Fruit fly (Drosophila melanogaster) whole organism, embryonic: Measurements from ENCODE around the gene GlnRS.

Source experiments
- ATbp ChIP-seq: fragments of 200-800 bp; sonication (Bioruptor generic); optimal IDR thresholded peaks from 2 replicates; lab custom pipeline; 2017; ENCODE audit warnings: missing biosample characterization, mild to moderate bottlenecking, missing genetic modification characterization, missing genetic modification reagents
- Adf1 ChIP-seq: fragments of 200-800 bp; sonication (Bioruptor generic); IDR thresholded peaks from 2 replicates; pipeline ENCODE4 v1.3.6; 2022; ENCODE audit warnings: missing biosample characterization, missing genetic modification characterization
- Asciz ChIP-seq: fragments of 200-800 bp; sonication (Bioruptor generic); optimal IDR thresholded peaks from 2 replicates; lab custom pipeline; 2017; ENCODE audit warnings: missing biosample characterization, mild to moderate bottlenecking, missing genetic modification characterization, missing genetic modification reagents
- BEAF-32 ChIP-seq: fragments of 200-800 bp; sonication (Bioruptor generic); optimal IDR thresholded peaks from 3 replicates; lab custom pipeline; 2017; ENCODE audit warnings: missing biosample characterization, missing genetic modification characterization, mild to moderate bottlenecking, moderate library complexity, missing genetic modification reagents
- Bdp1 ChIP-seq: fragments of 200-800 bp; sonication (Bioruptor generic); optimal IDR thresholded peaks from 3 replicates; lab custom pipeline; 2016; ENCODE audit warnings: missing biosample characterization, missing genetic modification characterization
- Bgb ChIP-seq: fragments of 200-800 bp; sonication (Bioruptor generic); IDR thresholded peaks from 2 replicates; pipeline ENCODE4 v1.3.6; 2022; ENCODE audit warnings: missing biosample characterization, missing genetic modification characterization; ENCODE audit not compliant: partially characterized antibody
- CG1024 ChIP-seq: fragments of 200-800 bp; sonication (Bioruptor generic); IDR thresholded peaks from 2 replicates; pipeline ENCODE4 v1.3.6; 2022; ENCODE audit warnings: missing biosample characterization, missing genetic modification characterization
- CG10654 ChIP-seq: fragments of 200-800 bp; sonication (Bioruptor generic); optimal IDR thresholded peaks from 2 replicates; lab custom pipeline; 2016; ENCODE audit warnings: missing biosample characterization, missing genetic modification characterization
- CG10959 ChIP-seq: fragments of 200-800 bp; sonication (Bioruptor generic); IDR thresholded peaks from 2 replicates; pipeline ENCODE4 v1.3.6; 2022; ENCODE audit warnings: missing biosample characterization, missing genetic modification characterization
- CG11247 ChIP-seq: fragments of 200-800 bp; sonication (Bioruptor generic); IDR thresholded peaks from 2 replicates; pipeline ENCODE4 v1.3.6; 2022; ENCODE audit warnings: missing biosample characterization, missing genetic modification characterization
- CG11456 ChIP-seq: fragments of 200-800 bp; sonication (Bioruptor generic); IDR thresholded peaks from 3 replicates; pipeline ENCODE4 v1.3.6; 2022; ENCODE audit warnings: missing biosample characterization, missing genetic modification characterization
- CG13296 ChIP-seq: fragments of 200-800 bp; sonication (Bioruptor generic); optimal IDR thresholded peaks from 3 replicates; lab custom pipeline; 2018; ENCODE audit warnings: missing biosample characterization, mild to moderate bottlenecking, missing genetic modification characterization
- CG13624 ChIP-seq: fragments of 200-800 bp; sonication (Bioruptor generic); optimal IDR thresholded peaks from 2 replicates; lab custom pipeline; 2016; ENCODE audit warnings: missing biosample characterization, missing genetic modification characterization
- CG14050 ChIP-seq: fragments of 200-800 bp; sonication (Bioruptor generic); IDR thresholded peaks from 3 replicates; pipeline ENCODE4 v1.3.6; 2022; ENCODE audit warnings: missing biosample characterization, missing genetic modification characterization
- CG2678 ChIP-seq: fragments of 200-800 bp; sonication (Bioruptor generic); optimal IDR thresholded peaks from 3 replicates; lab custom pipeline; 2019; ENCODE audit warnings: missing biosample characterization, mild to moderate bottlenecking, missing genetic modification characterization, moderate library complexity
- CG30431 ChIP-seq: fragments of 200-800 bp; sonication (Bioruptor generic); optimal IDR thresholded peaks from 2 replicates; lab custom pipeline; 2017; ENCODE audit warnings: missing biosample characterization, missing genetic modification characterization
- CG3065 ChIP-seq: fragments of 200-800 bp; sonication (Bioruptor generic); optimal IDR thresholded peaks from 2 replicates; lab custom pipeline; 2016; ENCODE audit warnings: missing biosample characterization, missing genetic modification characterization
- CG3838 ChIP-seq: fragments of 200-800 bp; sonication (Bioruptor generic); optimal IDR thresholded peaks from 3 replicates; lab custom pipeline; 2016; ENCODE audit warnings: missing biosample characterization, missing genetic modification characterization
- CG4282 ChIP-seq: fragments of 200-800 bp; sonication (Bioruptor generic); optimal IDR thresholded peaks from 2 replicates; lab custom pipeline; 2016; ENCODE audit warnings: missing biosample characterization, missing genetic modification characterization
- CG4360 ChIP-seq: fragments of 200-800 bp; sonication (Bioruptor generic); IDR thresholded peaks from 2 replicates; pipeline ENCODE4 v1.3.6; 2022; ENCODE audit warnings: missing biosample characterization, missing genetic modification characterization
- CG8290 ChIP-seq, 3 experiments: fragments of 200-800 bp; sonication (Bioruptor generic); optimal IDR thresholded peaks; 2 replicates each; lab custom pipeline; 2016 to 2019; ENCODE audit warnings: missing biosample characterization in 3 of 3, missing genetic modification characterization in 3 of 3, mild to moderate bottlenecking in 2 of 3, moderate library complexity in 1 of 3
- D19A ChIP-seq: fragments of 200-800 bp; optimal IDR thresholded peaks from 3 replicates; lab custom pipeline; 2019; ENCODE audit warnings: missing biosample characterization, mild to moderate bottlenecking, missing genetic modification characterization, moderate library complexity
- Dad ChIP-seq: fragments of 200-800 bp; sonication (Bioruptor generic); optimal IDR thresholded peaks from 3 replicates; lab custom pipeline; 2016; ENCODE audit warnings: missing biosample characterization, missing genetic modification characterization
- Dll ChIP-seq: fragments of 200-800 bp; sonication (Bioruptor generic); IDR thresholded peaks from 4 replicates; pipeline ENCODE4 v1.3.6; 2022; ENCODE audit warnings: missing biosample characterization, missing genetic modification characterization; ENCODE audit not compliant: partially characterized antibody
- Doc2 ChIP-seq: fragments of 200-800 bp; sonication (Bioruptor generic); IDR thresholded peaks from 2 replicates; pipeline ENCODE4 v1.3.6; 2022; ENCODE audit warnings: missing biosample characterization, missing genetic modification characterization
- E2f1 ChIP-seq: fragments of 200-800 bp; sonication (Bioruptor generic); IDR thresholded peaks from 2 replicates; pipeline ENCODE4 v1.3.6; 2022; ENCODE audit warnings: missing biosample characterization, missing genetic modification characterization
- Ets97D ChIP-seq: fragments of 200-800 bp; sonication (Bioruptor generic); optimal IDR thresholded peaks from 3 replicates; lab custom pipeline; 2016; ENCODE audit warnings: missing biosample characterization, missing genetic modification characterization
- HmgD ChIP-seq: fragments of 200-800 bp; sonication (Bioruptor generic); optimal IDR thresholded peaks from 3 replicates; lab custom pipeline; 2016; ENCODE audit warnings: missing biosample characterization, missing genetic modification characterization
- Hmr ChIP-seq: fragments of 200-800 bp; sonication (Bioruptor generic); optimal IDR thresholded peaks from 3 replicates; lab custom pipeline; 2017; ENCODE audit warnings: mild to moderate bottlenecking, missing biosample characterization, missing genetic modification reagents, missing genetic modification characterization
- Lim3 ChIP-seq: fragments of 200-800 bp; sonication (Bioruptor generic); IDR thresholded peaks from 2 replicates; pipeline ENCODE4 v1.3.6; 2022; ENCODE audit warnings: missing biosample characterization, missing genetic modification characterization
- NfI ChIP-seq: fragments of 200-800 bp; sonication (Bioruptor generic); optimal IDR thresholded peaks from 3 replicates; lab custom pipeline; 2018; ENCODE audit warnings: missing biosample characterization, mild to moderate bottlenecking, missing genetic modification characterization, moderate library complexity
- Pdp1 ChIP-seq, 2 experiments: fragments of 200-800 bp; sonication (Bioruptor generic); optimal IDR thresholded peaks; 3 replicates each; lab custom pipeline; 2016; ENCODE audit warnings: missing biosample characterization in 2 of 2, missing genetic modification characterization in 2 of 2, mild to moderate bottlenecking in 1 of 2, moderate library complexity in 1 of 2
- Rx ChIP-seq: fragments of 200-800 bp; sonication (Bioruptor generic); IDR thresholded peaks from 2 replicates; pipeline ENCODE4 v1.3.6; 2022; ENCODE audit warnings: missing biosample characterization, missing genetic modification characterization
- Sox102F ChIP-seq: fragments of 200-800 bp; sonication (Bioruptor generic); optimal IDR thresholded peaks from 2 replicates; lab custom pipeline; 2018; ENCODE audit warnings: missing biosample characterization, mild to moderate bottlenecking, missing genetic modification characterization, moderate library complexity
- Sry-β ChIP-seq: fragments of 200-800 bp; sonication (Bioruptor generic); optimal IDR thresholded peaks from 2 replicates; lab custom pipeline; 2018; ENCODE audit warnings: missing biosample characterization, mild to moderate bottlenecking, missing genetic modification characterization, moderate library complexity
- Ssrp ChIP-seq: fragments of 200-800 bp; sonication (Bioruptor generic); optimal IDR thresholded peaks from 2 replicates; lab custom pipeline; 2018; ENCODE audit warnings: missing biosample characterization, mild to moderate bottlenecking, missing genetic modification characterization, moderate library complexity
- Xrp1 ChIP-seq: fragments of 200-800 bp; sonication (Bioruptor generic); IDR thresholded peaks from 2 replicates; pipeline ENCODE4 v1.3.6; 2022; ENCODE audit warnings: missing biosample characterization, missing genetic modification characterization
- chinmo ChIP-seq: fragments of 200-800 bp; sonication (Bioruptor generic); IDR thresholded peaks from 4 replicates; pipeline ENCODE4 v1.3.6; 2022; ENCODE audit warnings: missing biosample characterization, missing genetic modification characterization; ENCODE audit not compliant: partially characterized antibody
- crol ChIP-seq: fragments of 200-800 bp; sonication (Bioruptor generic); IDR thresholded peaks from 2 replicates; pipeline ENCODE4 v1.3.6; 2022; ENCODE audit warnings: missing biosample characterization, missing genetic modification characterization
- dimm ChIP-seq: fragments of 200-800 bp; sonication (Bioruptor generic); IDR thresholded peaks from 2 replicates; pipeline ENCODE4 v1.3.6; 2022; ENCODE audit warnings: missing biosample characterization, missing genetic modification characterization
- ems ChIP-seq: fragments of 200-800 bp; sonication (Bioruptor generic); optimal IDR thresholded peaks from 3 replicates; lab custom pipeline; 2016; ENCODE audit warnings: missing biosample characterization, missing genetic modification characterization
- eyg ChIP-seq: fragments of 200-800 bp; sonication (Bioruptor generic); optimal IDR thresholded peaks from 3 replicates; lab custom pipeline; 2016; ENCODE audit warnings: missing biosample characterization, missing genetic modification characterization
- fru ChIP-seq: fragments of >200 bp; optimal IDR thresholded peaks from 2 replicates; lab custom pipeline; 2017
- gsb-n ChIP-seq: fragments of 200-800 bp; sonication (Bioruptor generic); optimal IDR thresholded peaks from 3 replicates; lab custom pipeline; 2018; ENCODE audit warnings: missing biosample characterization, mild to moderate bottlenecking, missing genetic modification characterization
- oc ChIP-seq: fragments of 200-800 bp; sonication (Bioruptor generic); optimal IDR thresholded peaks from 2 replicates; lab custom pipeline; 2018; ENCODE audit warnings: missing biosample characterization, mild to moderate bottlenecking, missing genetic modification characterization, moderate library complexity
- pum ChIP-seq: fragments of 200-800 bp; sonication (Bioruptor generic); optimal IDR thresholded peaks from 2 replicates; lab custom pipeline; 2016; ENCODE audit warnings: missing biosample characterization, missing genetic modification characterization
- rib ChIP-seq: fragments of 200-800 bp; sonication (Bioruptor generic); IDR thresholded peaks from 2 replicates; pipeline ENCODE4 v1.3.6; 2022; ENCODE audit warnings: missing biosample characterization, missing genetic modification characterization
- sim ChIP-seq: fragments of 200-800 bp; sonication (Bioruptor generic); IDR thresholded peaks from 2 replicates; pipeline ENCODE4 v1.3.6; 2022; ENCODE audit warnings: missing biosample characterization, missing genetic modification characterization
- sisA ChIP-seq: fragments of 200-800 bp; sonication (Bioruptor generic); IDR thresholded peaks from 2 replicates; pipeline ENCODE4 v1.3.6; 2022; ENCODE audit warnings: missing biosample characterization, missing genetic modification characterization
- sug ChIP-seq: fragments of 200-800 bp; optimal IDR thresholded peaks from 2 replicates; lab custom pipeline; 2019; ENCODE audit warnings: missing biosample characterization, mild to moderate bottlenecking, missing genetic modification characterization, moderate library complexity
- wek ChIP-seq: fragments of 200-800 bp; sonication (Bioruptor generic); optimal IDR thresholded peaks from 3 replicates; lab custom pipeline; 2018; ENCODE audit warnings: missing biosample characterization, mild to moderate bottlenecking, missing genetic modification characterization, moderate library complexity
- zfh1 ChIP-seq: fragments of 200-800 bp; sonication (Bioruptor generic); IDR thresholded peaks from 3 replicates; pipeline ENCODE4 v1.3.6; 2022; ENCODE audit warnings: missing biosample characterization, missing genetic modification characterization

GlnRS gene

dm6 chr3R:25281165-25281564 is 15.6 kb upstream of the GlnRS start, which contains the start of gene CG11892 (continued):
- TF ChIP-seq sisA (GFP tag; lab: Robert Waterston, UW) (no peak), Dad (GFP tag; lab: Kevin White, UChicago) (no peak), crol (GFP tag; lab: Robert Waterston, UW) (no peak), CG10654 (GFP tag; lab: Kevin White, UChicago) (no peak), gsb-n (tag; lab: Kevin White, UChicago) (no peak), CG13624 (GFP tag; lab: Kevin White, UChicago) (no peak), Hmr (GFP tag; lab: Kevin White, UChicago) (peak; percentile 73), chinmo (GFP tag; lab: Robert Waterston, UW) (no peak), CG4282 (GFP tag; lab: Kevin White, UChicago) (no peak), sim (GFP tag; lab: Robert Waterston, UW) (no peak), Adf1 (GFP tag; lab: Robert Waterston, UW) (no peak), Pdp1 (GFP tag; optimal IDR thresholded peaks at IDR 0.05; lab: Kevin White, UChicago) (no peak), Bdp1 (GFP tag; lab: Kevin White, UChicago) (no peak), ems (GFP tag; lab: Kevin White, UChicago) (no peak), CG14050 (GFP tag; lab: Robert Waterston, UW) (0 out of 3 replicates have a peak, but pooled peaks have one; percentile 13), Xrp1 (GFP tag; lab: Robert Waterston, UW) (no peak), Doc2 (GFP tag; lab: Robert Waterston, UW) (no peak), E2f1 (GFP tag; lab: Robert Waterston, UW) (no peak), D19A (no peak), CG3838 (GFP tag; lab: Kevin White, UChicago) (no peak), dimm (no peak), CG11456 (GFP tag; lab: Robert Waterston, UW) (no peak), CG13296 (peak; percentile 76), oc (tag; lab: Kevin White, UChicago) (no peak), Dll (GFP tag; lab: Robert Waterston, UW) (no peak), pum (no peak), CG8290 (GFP tag; optimal IDR thresholded peaks at IDR 0.05; lab: Kevin White, UChicago) (no peak), CG8290 (tag; optimal IDR thresholded peaks at IDR 0.05; lab: Kevin White, UChicago) (peak in 1 of 2 experiments; percentile 93), ATbp (peak; percentile 82), HmgD (GFP tag; lab: Kevin White, UChicago) (no peak), Bgb (GFP tag; lab: Robert Waterston, UW) (no peak), CG3065 (GFP tag; lab: Kevin White, UChicago) (no peak), sug (tag; lab: Kevin White, UChicago) (peak; percentile 48), BEAF-32 (no peak), Ssrp (tag; lab: Kevin White, UChicago) (no peak), Lim3 (GFP tag; lab: Robert Waterston, UW) (no peak), Asciz (GFP tag; lab: Kevin White, UChicago) (peak; percentile 42), CG2678 (tag; lab: Kevin White, UChicago) (peak; percentile 65), Rx (GFP tag; lab: Robert Waterston, UW) (no peak), CG10959 (GFP tag; lab: Robert Waterston, UW) (no peak), rib (GFP tag; lab: Robert Waterston, UW) (no peak), zfh1 (GFP tag; lab: Robert Waterston, UW) (no peak), eyg (GFP tag; lab: Kevin White, UChicago) (no peak), wek (GFP tag; lab: Kevin White, UChicago) (peak; percentile 49), CG4360 (GFP tag; lab: Robert Waterston, UW) (no peak), CG30431 (GFP tag; lab: Kevin White, UChicago) (no peak), Sry-β (GFP tag; lab: Kevin White, UChicago) (no peak), fru (no peak), CG1024 (GFP tag; lab: Robert Waterston, UW) (no peak), Sox102F (GFP tag; lab: Kevin White, UChicago) (peak; percentile 37), NfI (GFP tag; lab: Kevin White, UChicago) (peak; percentile 41), Ets97D (no peak), CG11247 (GFP tag; lab: Robert Waterston, UW) (no peak)
